Worm (Caenorhabditis elegans): ENCODE measurements around the gene C06E1.7.
A peak's percentile ranks its signal among the peaks of the same experiment; 100 is the strongest.

The C06E1.7 gene

ce11 chrIII:8555682-8556081 lies 37.8 kb downstream of the C06E1.7 start:
- no peak for TF ChIP-seq fos-1 (tag; optimal IDR thresholded peaks at IDR 0.05)
- no peak for TF ChIP-seq ztf-4 (tag; optimal IDR thresholded peaks at IDR 0.05)
- TF ChIP-seq ceh-82 (tag; optimal IDR thresholded peaks at IDR 0.05) = no peak
- no peak for TF ChIP-seq nhr-23 (tag; optimal IDR thresholded peaks at IDR 0.05)
- TF ChIP-seq ceh-16 (tag; optimal IDR thresholded peaks at IDR 0.05) = no peak

DNA sequence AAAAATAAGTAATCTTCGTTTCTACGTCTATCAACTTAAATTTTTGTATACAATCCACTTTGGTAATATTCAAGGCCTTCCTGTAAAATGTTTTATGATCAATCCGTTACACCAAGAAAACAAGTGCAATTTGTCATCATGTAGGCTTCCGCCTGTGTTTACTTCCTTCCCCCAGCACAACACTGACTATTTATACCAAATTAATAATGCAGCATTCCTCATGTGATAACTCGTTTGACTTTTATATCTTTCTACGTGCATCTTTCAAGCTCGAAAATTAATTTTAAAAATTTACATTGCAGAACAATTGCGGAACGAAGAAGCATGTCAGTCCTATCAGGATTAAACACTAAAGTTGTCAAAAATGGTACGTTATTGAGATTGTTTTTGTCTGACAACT lies 39.0 kb downstream of the C06E1.7 start, which contains the start of gene gsto-2:
TSS of gene gsto-2 (plus strand) at position 301 of the 400 bp plus-strand sequence.
- TF ChIP-seq egl-27 (tag; optimal IDR thresholded peaks at IDR 0.05) (no peak), hmg-11 (tag; optimal IDR thresholded peaks at IDR 0.05) (no peak), mdl-1 (tag; optimal IDR thresholded peaks at IDR 0.05) (no peak), lin-15B (tag; optimal IDR thresholded peaks at IDR 0.05) (no peak), ZK546.5 (tag; optimal IDR thresholded peaks at IDR 0.05) (no peak), sea-2 (GFP tag; optimal IDR thresholded peaks at IDR 0.05) (no peak)

DNA sequence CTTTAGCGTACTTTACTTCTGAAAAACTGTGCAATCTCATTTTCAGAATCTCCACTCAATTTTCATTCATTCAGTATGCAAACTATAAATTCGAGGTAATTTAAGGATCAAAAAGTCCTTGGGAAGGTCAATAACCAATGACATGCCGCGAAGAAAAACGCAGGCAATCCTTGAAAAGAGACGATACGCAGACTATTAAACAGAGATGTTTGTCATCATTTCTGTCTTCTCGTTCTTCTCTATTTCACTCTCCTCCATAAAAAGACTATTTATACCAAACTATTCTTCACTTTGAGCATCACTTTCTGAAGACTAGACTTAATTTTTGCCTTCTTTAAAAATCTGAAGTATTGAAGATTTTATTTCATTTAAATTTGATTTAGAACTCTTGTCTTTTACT lies 41.4 kb downstream of the C06E1.7 start, which contains the start of gene C02D5.4:
TSS of gene C02D5.4 (plus strand) at position 41 of the 400 bp plus-strand sequence.
- TF ChIP-seq jun-1 (tag; optimal IDR thresholded peaks at IDR 0.05) = no peak
- TF ChIP-seq nhr-23 (tag; optimal IDR thresholded peaks at IDR 0.05) = no peak
- TF ChIP-seq nfya-1 (tag; optimal IDR thresholded peaks at IDR 0.05; ENCODE audit: insufficient read depth) = peak; percentile 27
- TF ChIP-seq pqm-1 (tag; optimal IDR thresholded peaks at IDR 0.05) = peak; percentile 52
- no peak for TF ChIP-seq hmg-11 (tag; optimal IDR thresholded peaks at IDR 0.05)
- no peak for TF ChIP-seq snpc-4 (tag; optimal IDR thresholded peaks at IDR 0.05)
- peak; percentile 22 for TF ChIP-seq elt-2 (tag; optimal IDR thresholded peaks at IDR 0.05)
- peak; percentile 6 for TF ChIP-seq nhr-25 (tag; optimal IDR thresholded peaks at IDR 0.05)
- TF ChIP-seq pha-4 (tag; optimal IDR thresholded peaks at IDR 0.05) = peak; percentile 57
- no peak for TF ChIP-seq sea-2 (GFP tag; optimal IDR thresholded peaks at IDR 0.05)
- peak; percentile 99 for TF ChIP-seq skn-1 (tag; optimal IDR thresholded peaks at IDR 0.05)
- no peak for TF ChIP-seq nhr-67 (tag; optimal IDR thresholded peaks at IDR 0.05)
- no peak for TF ChIP-seq fos-1 (tag; optimal IDR thresholded peaks at IDR 0.05)
- no peak for TF ChIP-seq unc-39 (tag; optimal IDR thresholded peaks at IDR 0.05)

ce11 chrIII:8551705-8552104 lies 41.8 kb downstream of the C06E1.7 start:
- no peak for TF ChIP-seq ceh-28 (tag; optimal IDR thresholded peaks at IDR 0.05)
- no peak for TF ChIP-seq ceh-16 (tag; optimal IDR thresholded peaks at IDR 0.05)
- TF ChIP-seq aly-2 (tag; optimal IDR thresholded peaks at IDR 0.05) = no peak
- no peak for TF ChIP-seq elt-1 (tag; optimal IDR thresholded peaks at IDR 0.05)
- no peak for TF ChIP-seq hmg-11 (tag; optimal IDR thresholded peaks at IDR 0.05)
- no peak for TF ChIP-seq unc-39 (tag; optimal IDR thresholded peaks at IDR 0.05)

- TF ChIP-seq mml-1 (tag; optimal IDR thresholded peaks at IDR 0.05) (no peak), skn-1 (tag; optimal IDR thresholded peaks at IDR 0.05) (no peak), zag-1 (tag; optimal IDR thresholded peaks at IDR 0.05) (no peak), sea-2 (GFP tag; optimal IDR thresholded peaks at IDR 0.05) (no peak), R02D3.7 (tag; optimal IDR thresholded peaks at IDR 0.05) (no peak)
These were observed 48.0 kb downstream of the C06E1.7 start, which contains the start of gene ZC21.6 for ce11 chrIII:8545515-8545914. Gene ZC21.6, minus strand, starts transcription at chrIII:8545615.
